Fruit fly (Drosophila melanogaster) whole organism, wandering third instar larva: ENCODE measurements around the gene CG13894.

Experiments
- CrebA ChIP-seq: fragments of 200-800 bp; sonication (Bioruptor generic); optimal IDR thresholded peaks from 2 replicates; lab custom pipeline; 2016; ENCODE audit warnings: missing biosample characterization, mild to moderate bottlenecking, missing genetic modification characterization, borderline replicate concordance
- GATAd ChIP-seq: sonication (Bioruptor generic); optimal IDR thresholded peaks from 2 replicates; lab custom pipeline; 2016; ENCODE audit warnings: missing biosample characterization, missing genetic modification characterization
- Hr78 ChIP-seq: fragments of >200 bp; optimal IDR thresholded peaks from 2 replicates; lab custom pipeline; 2017; ENCODE audit warnings: missing biosample characterization, missing genetic modification characterization
- Myc ChIP-seq: fragments of >200 bp; optimal IDR thresholded peaks from 2 replicates; lab custom pipeline; 2017
- N ChIP-seq: fragments of >200 bp; optimal IDR thresholded peaks from 2 replicates; lab custom pipeline; 2018; ENCODE audit warnings: missing biosample characterization, missing external identifiers, missing genetic modification characterization
- br ChIP-seq: fragments of 200-800 bp; sonication (Bioruptor generic); optimal IDR thresholded peaks from 2 replicates; lab custom pipeline; 2016; ENCODE audit warnings: missing biosample characterization, missing genetic modification characterization
- dl ChIP-seq, 2 experiments: fragments of 175-275, 200-275 bp in 1 of 2; fragments of 200-275 bp in 1 of 2; sonication (Bioruptor generic); optimal IDR thresholded peaks; lab custom pipeline; 2018; ENCODE audit warnings: mild to moderate bottlenecking in 2 of 2, missing biosample characterization in 2 of 2, missing genetic modification characterization in 2 of 2, moderate library complexity in 2 of 2; ENCODE audit not compliant: partially characterized antibody in 2 of 2, insufficient read depth in 1 of 2
- dsf ChIP-seq: sonication (Bioruptor generic); optimal IDR thresholded peaks from 2 replicates; lab custom pipeline; 2016; ENCODE audit warnings: missing biosample characterization, missing genetic modification characterization, borderline replicate concordance
- h ChIP-seq: fragments of 200-800 bp; sonication (Bioruptor generic); optimal IDR thresholded peaks from 3 replicates; lab custom pipeline; 2016; ENCODE audit warnings: missing biosample characterization, mild to moderate bottlenecking, missing genetic modification characterization
- psq ChIP-seq: fragments of 200-800 bp; sonication (Bioruptor generic); optimal IDR thresholded peaks from 3 replicates; lab custom pipeline; 2017; ENCODE audit warnings: missing biosample characterization, mild to moderate bottlenecking, missing genetic modification characterization, moderate library complexity
- usp ChIP-seq: fragments of >200 bp; optimal IDR thresholded peaks from 2 replicates; lab custom pipeline; 2017; ENCODE audit warnings: missing biosample characterization, missing genetic modification characterization
- woc ChIP-seq: sonication (Bioruptor generic); optimal IDR thresholded peaks from 2 replicates; lab custom pipeline; 2016; ENCODE audit warnings: missing biosample characterization, mild to moderate bottlenecking, missing genetic modification characterization

dm6 chr3L:727874-728273 lies 28.9 kb upstream of the CG13894 start:
- TF ChIP-seq Hr78 (GFP tag; lab: Kevin White, UChicago) (no peak), psq (GFP tag; lab: Kevin White, UChicago) (peak; percentile 82), Myc (lab: Kevin White, UChicago) (no peak), woc (GFP tag; lab: Kevin White, UChicago) (peak; percentile 94), dsf (GFP tag; lab: Kevin White, UChicago) (peak; percentile 25), usp (GFP tag; lab: Kevin White, UChicago) (no peak), h (peak; percentile 93), N (GFP tag; lab: Kevin White, UChicago) (no peak), br (peak; percentile 91), dl (GFP tag; optimal IDR thresholded peaks at IDR 0.05; lab: Kevin White, UChicago; ENCODE audit: insufficient read depth in 1 of 2, partially characterized antibody in 2 of 2) (no peak), CrebA (peak; percentile 78), GATAd (GFP tag; lab: Kevin White, UChicago) (no peak)
